Fruit fly (Drosophila melanogaster) whole organism, wandering third instar larva: ENCODE results near the gene Pax.

Experiments
- Abd-B ChIP-seq: fragments of >200 bp; optimal IDR thresholded peaks from 2 replicates; lab custom pipeline; 2017; ENCODE audit warnings: missing biosample characterization, missing genetic modification characterization
- CG32264 ChIP-seq: fragments of 200-800 bp; sonication (Bioruptor generic); optimal IDR thresholded peaks from 2 replicates; lab custom pipeline; 2016; ENCODE audit warnings: missing biosample characterization, missing genetic modification characterization
- CG9705 ChIP-seq: fragments of 200-800 bp; sonication (Bioruptor generic); optimal IDR thresholded peaks from 2 replicates; lab custom pipeline; 2018; ENCODE audit warnings: missing biosample characterization, mild to moderate bottlenecking, missing genetic modification characterization
- CrebA ChIP-seq: fragments of 200-800 bp; sonication (Bioruptor generic); optimal IDR thresholded peaks from 2 replicates; lab custom pipeline; 2016; ENCODE audit warnings: missing biosample characterization, mild to moderate bottlenecking, missing genetic modification characterization, borderline replicate concordance
- Dfd ChIP-seq: fragments of >200 bp; optimal IDR thresholded peaks from 2 replicates; lab custom pipeline; 2017; ENCODE audit warnings: missing biosample characterization, missing genetic modification characterization
- Dif ChIP-seq: fragments of 200-275, 200-300 bp; sonication (Bioruptor generic); optimal IDR thresholded peaks from 2 replicates; lab custom pipeline; 2018; ENCODE audit warnings: missing biosample characterization, missing genetic modification characterization; ENCODE audit not compliant: partially characterized antibody
- GATAd ChIP-seq: sonication (Bioruptor generic); optimal IDR thresholded peaks from 2 replicates; lab custom pipeline; 2016; ENCODE audit warnings: missing biosample characterization, missing genetic modification characterization
- HLH106 ChIP-seq: fragments of 200-800 bp; optimal IDR thresholded peaks from 3 replicates; lab custom pipeline; 2019; ENCODE audit warnings: missing biosample characterization, mild to moderate bottlenecking, missing genetic modification characterization, moderate library complexity
- Hnf4 ChIP-seq: fragments of 200-800 bp; sonication (Bioruptor generic); optimal IDR thresholded peaks from 2 replicates; lab custom pipeline; 2016; ENCODE audit warnings: missing biosample characterization, mild to moderate bottlenecking, missing genetic modification characterization
- Hr78 ChIP-seq: fragments of >200 bp; optimal IDR thresholded peaks from 2 replicates; lab custom pipeline; 2017; ENCODE audit warnings: missing biosample characterization, missing genetic modification characterization
- Hr83 ChIP-seq: fragments of 200-300 bp; sonication (Bioruptor generic); optimal IDR thresholded peaks from 2 replicates; lab custom pipeline; 2016; ENCODE audit warnings: missing biosample characterization, mild to moderate bottlenecking, missing genetic modification characterization, moderate library complexity; ENCODE audit not compliant: poor library complexity, severe bottlenecking
- Jra ChIP-seq: sonication (Bioruptor generic); optimal IDR thresholded peaks from 2 replicates; lab custom pipeline; 2016; ENCODE audit warnings: missing biosample characterization, missing genetic modification characterization
- Mio ChIP-seq: sonication (Bioruptor generic); optimal IDR thresholded peaks from 2 replicates; lab custom pipeline; 2016; ENCODE audit warnings: missing biosample characterization, missing genetic modification characterization
- Myc ChIP-seq: fragments of >200 bp; optimal IDR thresholded peaks from 2 replicates; lab custom pipeline; 2017
- N ChIP-seq: fragments of >200 bp; optimal IDR thresholded peaks from 2 replicates; lab custom pipeline; 2018; ENCODE audit warnings: missing biosample characterization, missing external identifiers, missing genetic modification characterization
- OdsH ChIP-seq: fragments of 200-800 bp; sonication (Bioruptor generic); optimal IDR thresholded peaks from 2 replicates; lab custom pipeline; 2016; ENCODE audit warnings: missing biosample characterization, mild to moderate bottlenecking, missing genetic modification characterization
- Rel ChIP-seq, 2 experiments: fragments of 200-800 bp; sonication (Bioruptor generic) in 1 of 2; optimal IDR thresholded peaks; 2 replicates in 1 of 2; 3 replicates in 1 of 2; lab custom pipeline; 2016 to 2019; ENCODE audit warnings: mild to moderate bottlenecking in 2 of 2, missing biosample characterization in 2 of 2, missing genetic modification characterization in 2 of 2, moderate library complexity in 1 of 2
- Sp1 ChIP-seq: fragments of 200-800 bp; sonication (Bioruptor generic); optimal IDR thresholded peaks from 3 replicates; lab custom pipeline; 2019; ENCODE audit warnings: missing biosample characterization, mild to moderate bottlenecking, missing genetic modification characterization, moderate library complexity
- Vsx2 ChIP-seq: fragments of 200-300, 225-300 bp; sonication (Bioruptor generic); optimal IDR thresholded peaks from 2 replicates; lab custom pipeline; 2018; ENCODE audit warnings: missing biosample characterization, missing genetic modification characterization; ENCODE audit not compliant: partially characterized antibody
- br ChIP-seq: fragments of 200-800 bp; sonication (Bioruptor generic); optimal IDR thresholded peaks from 2 replicates; lab custom pipeline; 2016; ENCODE audit warnings: missing biosample characterization, missing genetic modification characterization
- brk ChIP-seq: fragments of 200-800 bp; sonication (Bioruptor generic); optimal IDR thresholded peaks from 2 replicates; lab custom pipeline; 2016; ENCODE audit warnings: missing biosample characterization, mild to moderate bottlenecking, missing genetic modification characterization
- dl ChIP-seq, 2 experiments: fragments of 175-275, 200-275 bp in 1 of 2; fragments of 200-275 bp in 1 of 2; sonication (Bioruptor generic); optimal IDR thresholded peaks; lab custom pipeline; 2018; ENCODE audit warnings: mild to moderate bottlenecking in 2 of 2, missing biosample characterization in 2 of 2, missing genetic modification characterization in 2 of 2, moderate library complexity in 2 of 2; ENCODE audit not compliant: partially characterized antibody in 2 of 2, insufficient read depth in 1 of 2
- dmrt93B ChIP-seq: fragments of 200-800 bp; sonication (Bioruptor generic); optimal IDR thresholded peaks from 2 replicates; lab custom pipeline; 2018; ENCODE audit warnings: missing biosample characterization, mild to moderate bottlenecking, missing genetic modification characterization
- dsf ChIP-seq: sonication (Bioruptor generic); optimal IDR thresholded peaks from 2 replicates; lab custom pipeline; 2016; ENCODE audit warnings: missing biosample characterization, missing genetic modification characterization, borderline replicate concordance
- ey ChIP-seq: fragments of 200-800 bp; sonication (Bioruptor generic); optimal IDR thresholded peaks from 2 replicates; lab custom pipeline; 2016; ENCODE audit warnings: missing biosample characterization, missing genetic modification characterization
- foxo ChIP-seq, 2 experiments: fragments of 200-800 bp; sonication (Bioruptor generic); optimal IDR thresholded peaks; 2 replicates in 1 of 2; 3 replicates in 1 of 2; lab custom pipeline; 2016 to 2017; ENCODE audit warnings: missing biosample characterization in 2 of 2, missing genetic modification characterization in 2 of 2
- fru ChIP-seq: fragments of 200-800 bp; sonication (Bioruptor generic); optimal IDR thresholded peaks from 3 replicates; lab custom pipeline; 2016; ENCODE audit warnings: missing biosample characterization, mild to moderate bottlenecking, missing genetic modification characterization
- lola ChIP-seq: fragments of >200 bp; optimal IDR thresholded peaks from 2 replicates; lab custom pipeline; 2017; ENCODE audit warnings: missing biosample characterization, missing genetic modification characterization
- pan ChIP-seq: fragments of >200 bp; optimal IDR thresholded peaks from 2 replicates; lab custom pipeline; 2017
- psq ChIP-seq: fragments of 200-800 bp; sonication (Bioruptor generic); optimal IDR thresholded peaks from 3 replicates; lab custom pipeline; 2017; ENCODE audit warnings: missing biosample characterization, mild to moderate bottlenecking, missing genetic modification characterization, moderate library complexity
- rgr ChIP-seq: fragments of 200-800 bp; sonication (Bioruptor generic); optimal IDR thresholded peaks from 3 replicates; lab custom pipeline; 2016; ENCODE audit warnings: missing biosample characterization, mild to moderate bottlenecking, missing genetic modification characterization
- sage ChIP-seq: fragments of 200-800 bp; sonication (Bioruptor generic); optimal IDR thresholded peaks from 2 replicates; lab custom pipeline; 2016; ENCODE audit warnings: missing biosample characterization, mild to moderate bottlenecking, missing genetic modification characterization
- sv ChIP-seq: fragments of 200-800 bp; sonication (Bioruptor generic); optimal IDR thresholded peaks from 3 replicates; lab custom pipeline; 2016; ENCODE audit warnings: missing biosample characterization, missing genetic modification characterization
- tai ChIP-seq: sonication (Bioruptor generic); optimal IDR thresholded peaks from 2 replicates; lab custom pipeline; 2016; ENCODE audit warnings: missing biosample characterization, missing genetic modification characterization
- usp ChIP-seq: fragments of >200 bp; optimal IDR thresholded peaks from 2 replicates; lab custom pipeline; 2017; ENCODE audit warnings: missing biosample characterization, missing genetic modification characterization

Pax gene

dm6 chr2L:19469090-19469489, 42.7 kb upstream of the Pax start:
- TF ChIP-seq pan (lab: Kevin White, UChicago) (no peak), Hr78 (GFP tag; lab: Kevin White, UChicago) (no peak), CG9705 (GFP tag; lab: Kevin White, UChicago) (no peak), sv (no peak), dmrt93B (GFP tag; lab: Kevin White, UChicago) (no peak), ey (GFP tag; lab: Kevin White, UChicago) (no peak), foxo (GFP tag; optimal IDR thresholded peaks at IDR 0.05; lab: Kevin White, UChicago) (no peak), GATAd (GFP tag; lab: Kevin White, UChicago) (no peak), Sp1 (GFP tag; lab: Kevin White, UChicago) (no peak), rgr (GFP tag; lab: Kevin White, UChicago) (no peak), OdsH (GFP tag; lab: Kevin White, UChicago) (no peak), dsf (no peak), Hr83 (no peak), Myc (no peak), Dif (GFP tag; lab: Kevin White, UChicago) (no peak), fru (GFP tag; lab: Kevin White, UChicago) (no peak)

DNA sequence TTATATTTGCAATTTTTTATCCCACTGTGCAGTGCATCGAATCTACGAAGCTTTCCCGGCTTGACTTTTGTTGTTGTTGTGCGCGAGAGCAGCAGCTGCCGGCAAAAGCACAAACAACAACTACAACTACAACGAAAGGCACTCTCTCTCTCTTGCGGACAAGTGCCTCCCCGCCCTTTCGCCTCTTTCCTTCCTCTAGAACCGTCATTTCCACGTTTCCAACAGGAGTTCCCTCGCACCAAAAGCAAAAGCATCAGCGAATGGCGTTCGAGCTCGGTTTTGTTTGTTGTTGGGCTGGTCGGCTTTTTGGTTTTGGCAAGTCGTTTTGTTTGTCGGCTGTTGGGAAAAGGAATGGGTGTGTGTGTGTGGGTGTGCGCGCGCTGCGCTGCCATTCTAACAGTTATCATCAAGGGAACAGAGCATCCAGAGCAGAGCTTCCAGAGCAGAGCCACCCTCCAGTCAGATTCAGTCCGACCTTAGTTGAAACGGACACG, 37.5 kb upstream of the Pax start, which contains the start of gene tj:
Gene tj, plus strand, starts transcription at position 444 of the 494 bp plus-strand sequence.
- TF ChIP-seq Rel (GFP tag; optimal IDR thresholded peaks at IDR 0.05; lab: Kevin White, UChicago): no peak
- TF ChIP-seq Rel (tag; optimal IDR thresholded peaks at IDR 0.05; lab: Kevin White, UChicago): no peak
- TF ChIP-seq dl (GFP tag; optimal IDR thresholded peaks at IDR 0.05; lab: Kevin White, UChicago; ENCODE audit: insufficient read depth in 1 of 2, partially characterized antibody in 2 of 2): no peak
- no peak for TF ChIP-seq lola (GFP tag; lab: Kevin White, UChicago)
- TF ChIP-seq Jra (GFP tag; lab: Kevin White, UChicago): no peak
- no peak for TF ChIP-seq sage (GFP tag; lab: Kevin White, UChicago)
- TF ChIP-seq HLH106 (tag; lab: Kevin White, UChicago): no peak
- TF ChIP-seq tai (GFP tag; lab: Kevin White, UChicago): no peak
- no peak for TF ChIP-seq CG32264
- TF ChIP-seq pan (lab: Kevin White, UChicago): no peak
- TF ChIP-seq Abd-B (GFP tag; lab: Kevin White, UChicago): no peak
- no peak for TF ChIP-seq Sp1 (GFP tag; lab: Kevin White, UChicago)
- TF ChIP-seq Mio (GFP tag; lab: Kevin White, UChicago): no peak
- TF ChIP-seq Vsx2 (GFP tag; lab: Kevin White, UChicago): no peak
- no peak for TF ChIP-seq N (GFP tag; lab: Kevin White, UChicago)
- TF ChIP-seq Dif (GFP tag; lab: Kevin White, UChicago): no peak
- TF ChIP-seq Myc: no peak
- no peak for TF ChIP-seq CG9705 (GFP tag; lab: Kevin White, UChicago)
- TF ChIP-seq, all 38 proteins: peak for 0

DNA sequence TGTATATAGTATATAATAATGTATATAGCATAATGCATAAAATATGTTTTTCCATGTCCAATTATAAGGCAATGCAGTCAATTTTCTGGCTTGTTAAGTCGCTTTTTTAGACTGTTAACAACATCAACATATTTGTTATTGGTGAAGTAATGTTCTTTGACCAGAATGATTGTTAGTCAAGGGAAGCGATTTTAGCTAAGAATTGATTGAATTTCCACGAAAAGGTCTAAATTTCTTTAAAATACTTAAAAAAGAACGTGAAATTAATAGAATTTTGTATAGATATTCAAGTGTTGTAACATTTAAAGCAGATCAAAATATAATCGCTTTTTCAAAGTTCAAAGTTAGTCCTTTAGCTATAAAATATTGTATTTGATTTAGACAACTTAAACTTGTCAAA, 37.0 kb upstream of the Pax start:
- no peak for TF ChIP-seq usp (GFP tag; lab: Kevin White, UChicago)
- TF ChIP-seq Rel (GFP tag; optimal IDR thresholded peaks at IDR 0.05; lab: Kevin White, UChicago): no peak
- TF ChIP-seq Rel (tag; optimal IDR thresholded peaks at IDR 0.05; lab: Kevin White, UChicago): no peak
- no peak for TF ChIP-seq GATAd (GFP tag; lab: Kevin White, UChicago)
- no peak for TF ChIP-seq tai (GFP tag; lab: Kevin White, UChicago)
- no peak for TF ChIP-seq CG9705 (GFP tag; lab: Kevin White, UChicago)
- no peak for TF ChIP-seq Dfd (GFP tag; lab: Kevin White, UChicago)
- no peak for TF ChIP-seq Jra (GFP tag; lab: Kevin White, UChicago)
- TF ChIP-seq br (GFP tag; lab: Kevin White, UChicago): no peak
- no peak for TF ChIP-seq N (GFP tag; lab: Kevin White, UChicago)
- TF ChIP-seq ey (GFP tag; lab: Kevin White, UChicago): no peak
- TF ChIP-seq CG32264: no peak
- no peak for TF ChIP-seq pan (lab: Kevin White, UChicago)
- no peak for TF ChIP-seq rgr (GFP tag; lab: Kevin White, UChicago)
- TF ChIP-seq Hnf4: no peak
- no peak for TF ChIP-seq foxo (GFP tag; optimal IDR thresholded peaks at IDR 0.05; lab: Kevin White, UChicago)
- no peak for TF ChIP-seq Dif (GFP tag; lab: Kevin White, UChicago)
- no peak for TF ChIP-seq Mio (GFP tag; lab: Kevin White, UChicago)
- TF ChIP-seq lola (GFP tag; lab: Kevin White, UChicago): no peak

DNA sequence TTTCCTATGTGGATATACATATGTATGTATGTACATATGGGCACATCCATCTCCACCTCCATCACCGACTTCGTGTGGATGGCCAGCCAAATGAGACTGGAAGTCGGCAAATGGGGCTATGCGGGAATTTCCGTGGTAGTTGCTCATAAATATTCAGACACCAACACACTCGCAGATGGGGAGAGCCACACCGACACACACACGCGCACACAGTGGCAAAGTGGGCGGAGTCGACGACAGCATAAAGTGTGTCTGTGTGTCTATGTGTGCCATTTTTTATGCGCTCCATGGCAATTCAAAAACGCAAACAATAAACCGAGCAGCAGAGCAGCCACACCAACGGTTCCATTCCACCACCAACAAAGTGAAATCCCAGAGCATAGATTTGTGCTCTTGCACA, 36.5 kb upstream of the Pax start:
- TF ChIP-seq Jra (GFP tag; lab: Kevin White, UChicago): no peak
- no peak for TF ChIP-seq Hr83
- no peak for TF ChIP-seq Hnf4
- no peak for TF ChIP-seq GATAd (GFP tag; lab: Kevin White, UChicago)
- TF ChIP-seq sage (GFP tag; lab: Kevin White, UChicago): no peak
- no peak for TF ChIP-seq Dif (GFP tag; lab: Kevin White, UChicago)
- no peak for TF ChIP-seq Rel (GFP tag; optimal IDR thresholded peaks at IDR 0.05; lab: Kevin White, UChicago)
- TF ChIP-seq Rel (tag; optimal IDR thresholded peaks at IDR 0.05; lab: Kevin White, UChicago): no peak
- no peak for TF ChIP-seq CG9705 (GFP tag; lab: Kevin White, UChicago)
- TF ChIP-seq Myc: no peak
- TF ChIP-seq N (GFP tag; lab: Kevin White, UChicago): no peak
- TF ChIP-seq dl (GFP tag; optimal IDR thresholded peaks at IDR 0.05; lab: Kevin White, UChicago; ENCODE audit: insufficient read depth in 1 of 2, partially characterized antibody in 2 of 2): no peak
- no peak for TF ChIP-seq HLH106 (tag; lab: Kevin White, UChicago)
- no peak for TF ChIP-seq OdsH (GFP tag; lab: Kevin White, UChicago)
- TF ChIP-seq dsf: no peak
- TF ChIP-seq brk: no peak
- no peak for TF ChIP-seq psq (GFP tag; lab: Kevin White, UChicago)
- TF ChIP-seq CrebA (GFP tag; lab: Kevin White, UChicago): no peak
- no peak for TF ChIP-seq Abd-B (GFP tag; lab: Kevin White, UChicago)
- TF ChIP-seq, all 38 proteins: peak for 0
